Worm (Caenorhabditis elegans): Measurements from ENCODE around the gene clec-156.

Gene clec-156

ce11 chrIII:4829440-4829839, 12.6 kb downstream of the clec-156 start, which contains the start of gene F26A1.9:
Gene F26A1.9 (minus strand): TSS chrIII:4829540.
- no peak for TF ChIP-seq skn-1 (tag; optimal IDR thresholded peaks at IDR 0.05)
- TF ChIP-seq nhr-12 (tag; optimal IDR thresholded peaks at IDR 0.05) = no peak
- TF ChIP-seq fkh-2 (tag; optimal IDR thresholded peaks at IDR 0.05) = no peak
- TF ChIP-seq daf-12 (tag; optimal IDR thresholded peaks at IDR 0.05) = no peak
- no peak for TF ChIP-seq nfya-1 (tag; optimal IDR thresholded peaks at IDR 0.05; ENCODE audit: insufficient read depth)
- TF ChIP-seq elt-2 (tag; optimal IDR thresholded peaks at IDR 0.05) = no peak
- no peak for TF ChIP-seq unc-39 (tag; optimal IDR thresholded peaks at IDR 0.05)
- no peak for TF ChIP-seq ceh-82 (tag; optimal IDR thresholded peaks at IDR 0.05)
- no peak for TF ChIP-seq ZK546.5 (tag; optimal IDR thresholded peaks at IDR 0.05)
- no peak for TF ChIP-seq nhr-67 (tag; optimal IDR thresholded peaks at IDR 0.05)
- TF ChIP-seq egl-27 (tag; optimal IDR thresholded peaks at IDR 0.05) = no peak
- TF ChIP-seq ceh-9 (tag; optimal IDR thresholded peaks at IDR 0.05) = no peak
- no peak for TF ChIP-seq nhr-28 (tag; optimal IDR thresholded peaks at IDR 0.05)
- TF ChIP-seq egl-5 (tag; optimal IDR thresholded peaks at IDR 0.05) = no peak
- no peak for TF ChIP-seq snpc-4 (tag; optimal IDR thresholded peaks at IDR 0.05)
- no peak for TF ChIP-seq nhr-11 (tag; optimal IDR thresholded peaks at IDR 0.05)
- no peak for TF ChIP-seq R02D3.7 (tag; optimal IDR thresholded peaks at IDR 0.05)

ce11 chrIII:4826606-4827005, 15.5 kb downstream of the clec-156 start, which contains the start of gene F26A1.3:
Gene F26A1.3 (plus strand): TSS chrIII:4826906.
- no peak for TF ChIP-seq lin-39 (tag; optimal IDR thresholded peaks at IDR 0.05)

ce11 chrIII:4822140-4822539, 19.9 kb downstream of the clec-156 start, which contains the start of gene F26A1.8:
Gene F26A1.8 (minus strand): TSS chrIII:4822240.
- no peak for TF ChIP-seq lin-15B (tag; optimal IDR thresholded peaks at IDR 0.05)
- TF ChIP-seq ceh-28 (tag; optimal IDR thresholded peaks at IDR 0.05) = no peak
- no peak for TF ChIP-seq skn-1 (tag; optimal IDR thresholded peaks at IDR 0.05)
- TF ChIP-seq snpc-4 (tag; optimal IDR thresholded peaks at IDR 0.05) = no peak
- TF ChIP-seq tbx-2 (tag; optimal IDR thresholded peaks at IDR 0.05) = no peak
- TF ChIP-seq ama-1 (optimal IDR thresholded peaks at IDR 0.05) = no peak
- TF ChIP-seq ztf-11 (tag; optimal IDR thresholded peaks at IDR 0.05) = no peak
- TF ChIP-seq nhr-11 (tag; optimal IDR thresholded peaks at IDR 0.05) = no peak
- no peak for TF ChIP-seq mdl-1 (tag; optimal IDR thresholded peaks at IDR 0.05)
- no peak for TF ChIP-seq hmg-11 (tag; optimal IDR thresholded peaks at IDR 0.05)
- no peak for TF ChIP-seq ceh-82 (tag; optimal IDR thresholded peaks at IDR 0.05)
- no peak for TF ChIP-seq jun-1 (tag; optimal IDR thresholded peaks at IDR 0.05)
- no peak for TF ChIP-seq nfya-1 (tag; optimal IDR thresholded peaks at IDR 0.05; ENCODE audit: insufficient read depth)
- no peak for TF ChIP-seq ZK546.5 (tag; optimal IDR thresholded peaks at IDR 0.05)
- TF ChIP-seq elt-1 (tag; optimal IDR thresholded peaks at IDR 0.05) = no peak
- TF ChIP-seq nhr-237 (tag; optimal IDR thresholded peaks at IDR 0.05) = no peak

ce11 chrIII:4819843-4820242, 22.2 kb downstream of the clec-156 start, which contains the start of gene F26A1.7:
Gene F26A1.7 (minus strand): TSS chrIII:4819943.
- no peak for TF ChIP-seq elt-2 (tag; optimal IDR thresholded peaks at IDR 0.05)
- no peak for TF ChIP-seq hmg-11 (tag; optimal IDR thresholded peaks at IDR 0.05)
- no peak for TF ChIP-seq fos-1 (tag; optimal IDR thresholded peaks at IDR 0.05)
- TF ChIP-seq aly-2 (tag; optimal IDR thresholded peaks at IDR 0.05) = no peak
- TF ChIP-seq zag-1 (tag; optimal IDR thresholded peaks at IDR 0.05) = no peak
- no peak for TF ChIP-seq lsy-12 (tag; optimal IDR thresholded peaks at IDR 0.05)
- no peak for TF ChIP-seq skn-1 (tag; optimal IDR thresholded peaks at IDR 0.05)
- no peak for TF ChIP-seq egl-27 (tag; optimal IDR thresholded peaks at IDR 0.05)
- TF ChIP-seq nhr-237 (tag; optimal IDR thresholded peaks at IDR 0.05) = no peak
- no peak for TF ChIP-seq fkh-2 (tag; optimal IDR thresholded peaks at IDR 0.05)

ce11 chrIII:4817240-4817639, 24.8 kb downstream of the clec-156 start, which contains the start of gene F26A1.4:
Gene F26A1.4 (plus strand): TSS chrIII:4817540.
- TF ChIP-seq nhr-237 (tag; optimal IDR thresholded peaks at IDR 0.05) (no peak), ztf-11 (tag; optimal IDR thresholded peaks at IDR 0.05) (no peak), elt-2 (tag; optimal IDR thresholded peaks at IDR 0.05) (no peak), fkh-10 (GFP tag; optimal IDR thresholded peaks at IDR 0.05) (no peak), pqm-1 (tag; optimal IDR thresholded peaks at IDR 0.05) (no peak), mdl-1 (tag; optimal IDR thresholded peaks at IDR 0.05) (no peak), sea-2 (GFP tag; optimal IDR thresholded peaks at IDR 0.05) (no peak), ceh-16 (tag; optimal IDR thresholded peaks at IDR 0.05) (no peak), nhr-25 (tag; optimal IDR thresholded peaks at IDR 0.05) (no peak), lin-39 (tag; optimal IDR thresholded peaks at IDR 0.05) (no peak), skn-1 (tag; optimal IDR thresholded peaks at IDR 0.05) (no peak), elt-3 (tag; optimal IDR thresholded peaks at IDR 0.05) (no peak), egl-5 (tag; optimal IDR thresholded peaks at IDR 0.05) (no peak), nfya-1 (tag; optimal IDR thresholded peaks at IDR 0.05; ENCODE audit: insufficient read depth) (no peak), jun-1 (tag; optimal IDR thresholded peaks at IDR 0.05) (no peak), ceh-9 (tag; optimal IDR thresholded peaks at IDR 0.05) (no peak)
